Worm (Caenorhabditis elegans) whole organism, early embryonic: ENCODE results near the gene C45G9.2.

Experiments
- aly-1 ChIP-seq: sonication (generic microtip); optimal IDR thresholded peaks from 2 replicates; lab custom pipeline; 2016; ENCODE audit warnings: missing genetic modification characterization, missing compliant biosample characterization
- ama-1 ChIP-seq: fragments of 150-350 bp; optimal IDR thresholded peaks from 2 replicates; lab custom pipeline; 2014
- ceh-36 ChIP-seq: sonication (generic microtip); optimal IDR thresholded peaks from 2 replicates; lab custom pipeline; 2016; ENCODE audit warnings: missing genetic modification characterization, inconsistent platforms, missing compliant biosample characterization
- ets-7 ChIP-seq: sonication (generic microtip); optimal IDR thresholded peaks from 2 replicates; lab custom pipeline; 2016; ENCODE audit warnings: missing genotype, missing genetic modification characterization, missing compliant biosample characterization
- flt-1 ChIP-seq: fragments of 200-800 bp; sonication (Bioruptor generic); IDR thresholded peaks from 2 replicates; pipeline ENCODE4 v1.3.6; 2022; ENCODE audit warnings: missing genetic modification characterization, missing compliant biosample characterization
- hmbx-1 ChIP-seq: sonication (generic microtip); optimal IDR thresholded peaks from 2 replicates; lab custom pipeline; 2016; ENCODE audit warnings: mild to moderate bottlenecking, missing genetic modification characterization, missing compliant biosample characterization
- hmg-4 ChIP-seq: fragments of 200-800 bp; sonication (Bioruptor generic); optimal IDR thresholded peaks from 2 replicates; lab custom pipeline; 2018; ENCODE audit warnings: mild to moderate bottlenecking, missing genetic modification characterization, missing compliant biosample characterization
- pes-1 ChIP-seq: fragments of 200-800 bp; sonication (Bioruptor generic); IDR thresholded peaks from 2 replicates; pipeline ENCODE4 v1.3.6; 2022; ENCODE audit warnings: missing genetic modification reagents, missing genetic modification characterization, missing compliant biosample characterization
- scrt-1 ChIP-seq: fragments of 200-800 bp; sonication (Bioruptor generic); IDR thresholded peaks from 2 replicates; pipeline ENCODE4 v1.3.6; 2022; ENCODE audit warnings: missing genetic modification characterization, missing compliant biosample characterization
- sea-1 ChIP-seq: fragments of 200-800 bp; sonication (Bioruptor generic); conservative IDR thresholded peaks from 2 replicates; pipeline ENCODE4 v1.3.6; 2022; ENCODE audit warnings: missing genetic modification characterization, missing compliant biosample characterization
- tbx-37 ChIP-seq: fragments of 200-800 bp; sonication (Bioruptor generic); conservative IDR thresholded peaks from 2 replicates; pipeline ENCODE4 v1.3.6; 2022; ENCODE audit warnings: missing genetic modification reagents, missing genetic modification characterization, missing compliant biosample characterization
- tra-4 ChIP-seq: sonication (generic microtip); optimal IDR thresholded peaks from 2 replicates; lab custom pipeline; 2017; ENCODE audit warnings: missing genetic modification characterization, missing compliant biosample characterization

DNA sequence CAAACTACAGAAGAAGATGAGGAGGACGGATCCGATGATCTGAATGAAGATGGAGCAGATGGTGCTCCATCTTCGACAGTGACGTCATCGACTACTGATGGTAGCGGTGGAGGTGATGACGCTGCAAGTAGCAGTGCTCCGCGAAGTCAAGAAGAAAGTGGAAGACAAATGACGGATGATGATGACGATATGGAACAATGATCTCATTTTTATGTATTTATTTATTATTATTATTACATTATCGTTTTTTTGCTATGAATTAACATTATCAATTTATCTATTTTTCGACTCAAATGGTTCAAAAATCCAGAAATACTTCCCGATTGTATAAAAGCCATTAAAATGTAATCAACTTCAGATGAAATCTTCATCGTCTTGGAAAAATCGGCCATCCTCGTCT, 47.2 kb upstream of the C45G9.2 start, which contains the start of gene R144.3:
- TF ChIP-seq ama-1 (lab: Kevin White, UChicago) (no peak), hmbx-1 (tag; lab: Kevin White, UChicago) (no peak), ceh-36 (no peak), aly-1 (tag; lab: Kevin White, UChicago) (no peak), scrt-1 (no peak), flt-1 (no peak), tra-4 (tag; lab: Kevin White, UChicago) (no peak), hmg-4 (GFP tag; lab: Kevin White, UChicago) (no peak), pes-1 (GFP tag; lab: Robert Waterston, UW) (no peak), sea-1 (no peak), tbx-37 (GFP tag; lab: Robert Waterston, UW) (no peak), ets-7 (tag; lab: Kevin White, UChicago) (no peak)
